Fruit fly (Drosophila melanogaster): Measurements from ENCODE around the gene RpS4.

DNA sequence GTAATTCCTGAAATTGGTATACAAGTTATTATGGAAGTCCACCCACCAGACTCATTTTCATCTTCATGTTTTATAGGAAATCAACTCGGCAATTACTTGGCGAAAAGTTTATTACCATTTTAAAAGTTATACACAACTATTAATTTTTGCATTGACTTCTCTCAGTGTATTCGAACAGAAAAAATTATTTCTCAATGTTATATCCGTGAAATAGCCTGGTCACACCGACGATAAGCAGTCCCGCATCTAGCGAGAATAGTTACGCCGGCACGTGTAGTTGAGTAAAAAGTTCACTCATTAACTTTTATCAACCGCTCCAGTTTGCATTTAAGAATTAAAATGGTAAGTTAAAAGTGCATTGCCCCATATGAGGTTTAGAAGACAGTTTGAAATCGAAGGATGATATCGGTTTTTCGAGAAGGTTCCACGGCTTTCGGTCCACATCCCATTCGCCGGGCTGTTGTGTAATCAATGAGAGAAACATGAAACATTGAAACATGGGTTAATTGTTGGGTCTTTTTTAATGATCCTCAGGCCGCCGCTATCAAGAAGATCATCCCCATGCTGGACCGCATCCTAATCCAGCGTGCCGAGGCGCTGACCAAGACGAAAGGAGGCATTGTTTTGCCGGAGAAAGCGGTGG is 25.6 kb upstream of the RpS4 start, which contains the start of gene CG11267:
- TF ChIP-seq CG8478 (optimal IDR thresholded peaks at IDR 0.05) (no peak), CTCF (optimal IDR thresholded peaks at IDR 0.05) (no peak)

Data from S2 (cell line).